Worm (Caenorhabditis elegans) whole organism, midembryonic: ENCODE results near the gene ZK616.65.

Source experiments
- flt-1 ChIP-seq: fragments of 200-800 bp; sonication (Bioruptor generic); IDR thresholded peaks from 2 replicates; pipeline ENCODE4 v1.3.6; 2022; ENCODE audit warnings: missing genetic modification characterization, missing compliant biosample characterization
- med-1 ChIP-seq: sonication (generic microtip); optimal IDR thresholded peaks from 2 replicates; lab custom pipeline; 2017; ENCODE audit warnings: missing genetic modification characterization, mild to moderate bottlenecking, missing compliant biosample characterization, antibody characterized with exemption, missing genetic modification reagents; ENCODE audit not compliant: insufficient read depth
- ref-1 ChIP-seq: fragments of 200-800 bp; sonication (Bioruptor generic); conservative IDR thresholded peaks from 2 replicates; pipeline ENCODE4 v1.3.6; 2022; ENCODE audit warnings: missing genetic modification reagents, missing genetic modification characterization, missing compliant biosample characterization
- ztf-23 ChIP-seq: fragments of 200-800 bp; sonication (Bioruptor generic); IDR thresholded peaks from 2 replicates; pipeline ENCODE4 v1.3.6; 2022; ENCODE audit warnings: missing genetic modification reagents, missing genetic modification characterization, missing compliant biosample characterization

- TF ChIP-seq ztf-23 (GFP tag; lab: Robert Waterston, UW), result no peak
- TF ChIP-seq flt-1 (GFP tag; lab: Robert Waterston, UW), result no peak
- no peak for TF ChIP-seq med-1 (GFP tag; lab: Kevin White, UChicago)
- no peak for TF ChIP-seq ref-1
Measured at ce11 chrIV:5382609-5383008, 28.4 kb downstream of the ZK616.65 start, which contains the start of gene F41H10.1.
